Worm (Caenorhabditis elegans) whole organism, L4/young adult: ENCODE measurements around the gene F59A7.14.

Source experiments
- W03F9.2 ChIP-seq: fragments of 150-350 bp; optimal IDR thresholded peaks from 2 replicates; lab custom pipeline; 2014; ENCODE audit warnings: missing biosample characterization, missing genetic modification characterization
- dao-5 ChIP-seq: sonication (generic microtip); optimal IDR thresholded peaks from 2 replicates; lab custom pipeline; 2016; ENCODE audit warnings: missing genotype, missing genetic modification characterization, moderate library complexity, missing compliant biosample characterization
- him-1 ChIP-seq: sonication (generic microtip); optimal IDR thresholded peaks from 2 replicates; lab custom pipeline; 2016; ENCODE audit warnings: missing genotype, missing genetic modification reagents, missing genetic modification characterization, missing compliant biosample characterization

ce11 chrV:2004229-2004628 lies 14.6 kb upstream of the F59A7.14 start, which contains the start of gene clec-206:
- TF ChIP-seq dao-5 (no peak), W03F9.2 (tag; lab: Kevin White, UChicago) (no peak), him-1 (tag; lab: Kevin White, UChicago) (no peak)
